Fruit fly (Drosophila melanogaster) whole organism, embryonic: Measurements from ENCODE around the gene CG13314.
A peak's percentile ranks its signal among the peaks of the same experiment; 100 is the strongest.

Source experiments
- CG10366 ChIP-seq: fragments of 200-800 bp; sonication (Bioruptor generic); IDR thresholded peaks from 2 replicates; pipeline ENCODE4 v1.3.6; 2022; ENCODE audit warnings: missing biosample characterization, missing genetic modification characterization
- CG12744 ChIP-seq: fragments of 200-800 bp; sonication (Bioruptor generic); optimal IDR thresholded peaks from 2 replicates; lab custom pipeline; 2016; ENCODE audit warnings: missing biosample characterization, missing genetic modification characterization
- CG14050 ChIP-seq: fragments of 200-800 bp; sonication (Bioruptor generic); IDR thresholded peaks from 3 replicates; pipeline ENCODE4 v1.3.6; 2022; ENCODE audit warnings: missing biosample characterization, missing genetic modification characterization
- CG15601 ChIP-seq: fragments of 200-800 bp; sonication (Bioruptor generic); optimal IDR thresholded peaks from 3 replicates; lab custom pipeline; 2019; ENCODE audit warnings: missing biosample characterization, mild to moderate bottlenecking, missing genetic modification characterization, moderate library complexity
- CG16815 ChIP-seq: fragments of 200-800 bp; sonication (Bioruptor generic); optimal IDR thresholded peaks from 3 replicates; lab custom pipeline; 2017; ENCODE audit warnings: missing biosample characterization, mild to moderate bottlenecking, missing genetic modification characterization
- CG17385 ChIP-seq: fragments of 200-800 bp; sonication (Bioruptor generic); optimal IDR thresholded peaks from 3 replicates; lab custom pipeline; 2018; ENCODE audit warnings: missing biosample characterization, mild to moderate bottlenecking, missing genetic modification characterization
- CG32772 ChIP-seq: fragments of 200-800 bp; sonication (Bioruptor generic); IDR thresholded peaks from 2 replicates; pipeline ENCODE4 v1.3.6; 2022; ENCODE audit warnings: missing biosample characterization, missing genetic modification characterization
- CG3281 ChIP-seq: fragments of 200-800 bp; sonication (Bioruptor generic); optimal IDR thresholded peaks from 3 replicates; lab custom pipeline; 2017; ENCODE audit warnings: missing biosample characterization, mild to moderate bottlenecking, missing genetic modification characterization
- CG3407 ChIP-seq: fragments of 200-800 bp; sonication (Bioruptor generic); optimal IDR thresholded peaks from 2 replicates; lab custom pipeline; 2018; ENCODE audit warnings: missing biosample characterization, mild to moderate bottlenecking, missing genetic modification characterization
- CG6654 ChIP-seq: fragments of 200-800 bp; sonication (Bioruptor generic); optimal IDR thresholded peaks from 2 replicates; lab custom pipeline; 2017; ENCODE audit warnings: missing biosample characterization, mild to moderate bottlenecking, missing genetic modification characterization
- CG7271 ChIP-seq: fragments of 200-800 bp; sonication (Bioruptor generic); optimal IDR thresholded peaks from 2 replicates; lab custom pipeline; 2018; ENCODE audit warnings: missing biosample characterization, mild to moderate bottlenecking, missing genetic modification characterization, moderate library complexity
- CG7556 ChIP-seq: fragments of 200-800 bp; sonication (Bioruptor generic); optimal IDR thresholded peaks from 2 replicates; lab custom pipeline; 2017; ENCODE audit warnings: missing biosample characterization, mild to moderate bottlenecking, missing genetic modification characterization
- CG8388 ChIP-seq: fragments of 200-800 bp; sonication (Bioruptor generic); optimal IDR thresholded peaks from 2 replicates; lab custom pipeline; 2019; ENCODE audit warnings: missing biosample characterization, mild to moderate bottlenecking, missing genetic modification characterization, moderate library complexity
- CG9437 ChIP-seq: fragments of 200-800 bp; sonication (Bioruptor generic); optimal IDR thresholded peaks from 2 replicates; lab custom pipeline; 2018; ENCODE audit warnings: missing biosample characterization, mild to moderate bottlenecking, missing genetic modification characterization
- CG9609 ChIP-seq: fragments of 200-800 bp; sonication (Bioruptor generic); optimal IDR thresholded peaks from 3 replicates; lab custom pipeline; 2016; ENCODE audit warnings: missing biosample characterization, missing genetic modification characterization
- D ChIP-seq, 2 experiments: fragments of 200-800 bp in 1 of 2; fragments of >200 bp in 1 of 2; sonication (Bioruptor generic) in 1 of 2; optimal IDR thresholded peaks; 2 replicates in 1 of 2; 3 replicates in 1 of 2; lab custom pipeline; 2017; ENCODE audit warnings: mild to moderate bottlenecking in 1 of 2, missing biosample characterization in 1 of 2, missing genetic modification characterization in 1 of 2, missing genetic modification reagents in 1 of 2
- D19B ChIP-seq: fragments of 200-800 bp; sonication (Bioruptor generic); optimal IDR thresholded peaks from 2 replicates; lab custom pipeline; 2017; ENCODE audit warnings: missing biosample characterization, mild to moderate bottlenecking, missing genetic modification characterization
- Dbx ChIP-seq: fragments of 200-800 bp; sonication (Bioruptor generic); IDR thresholded peaks from 3 replicates; pipeline ENCODE4 v1.3.6; 2022; ENCODE audit warnings: missing biosample characterization, missing genetic modification characterization
- Deaf1 ChIP-seq: fragments of 200-800 bp; optimal IDR thresholded peaks from 3 replicates; lab custom pipeline; 2019; ENCODE audit warnings: missing biosample characterization, mild to moderate bottlenecking, missing genetic modification characterization, moderate library complexity
- E2f1 ChIP-seq: fragments of 200-800 bp; sonication (Bioruptor generic); IDR thresholded peaks from 2 replicates; pipeline ENCODE4 v1.3.6; 2022; ENCODE audit warnings: missing biosample characterization, missing genetic modification characterization
- Eip74EF ChIP-seq, 2 experiments: fragments of 200-800 bp in 1 of 2; fragments of >200 bp in 1 of 2; sonication (Bioruptor generic) in 1 of 2; optimal IDR thresholded peaks; 2 replicates each; lab custom pipeline; 2017 to 2019; ENCODE audit warnings: missing biosample characterization in 2 of 2, missing genetic modification characterization in 2 of 2, mild to moderate bottlenecking in 1 of 2, moderate library complexity in 1 of 2
- HLH54F ChIP-seq: fragments of 200-800 bp; sonication (Bioruptor generic); optimal IDR thresholded peaks from 3 replicates; lab custom pipeline; 2016; ENCODE audit warnings: missing biosample characterization, missing genetic modification characterization
- HmgD ChIP-seq: fragments of 200-800 bp; sonication (Bioruptor generic); optimal IDR thresholded peaks from 3 replicates; lab custom pipeline; 2016; ENCODE audit warnings: missing biosample characterization, missing genetic modification characterization
- NC2β ChIP-seq: fragments of 200-800 bp; sonication (Bioruptor generic); optimal IDR thresholded peaks from 2 replicates; lab custom pipeline; 2016; ENCODE audit warnings: missing biosample characterization, missing genetic modification characterization
- NFAT ChIP-seq: fragments of 200-800 bp; sonication (Bioruptor generic); IDR thresholded peaks from 2 replicates; pipeline ENCODE4 v1.3.6; 2022; ENCODE audit warnings: missing biosample characterization, missing genetic modification characterization
- Rx ChIP-seq: fragments of 200-800 bp; sonication (Bioruptor generic); IDR thresholded peaks from 2 replicates; pipeline ENCODE4 v1.3.6; 2022; ENCODE audit warnings: missing biosample characterization, missing genetic modification characterization
- Scr ChIP-seq: fragments of 200-800 bp; sonication (Bioruptor generic); IDR thresholded peaks from 2 replicates; pipeline ENCODE4 v1.3.6; 2022; ENCODE audit warnings: missing biosample characterization, missing genetic modification characterization; ENCODE audit not compliant: partially characterized antibody
- Six4 ChIP-seq: fragments of 200-800 bp; sonication (Bioruptor generic); optimal IDR thresholded peaks from 2 replicates; lab custom pipeline; 2016; ENCODE audit warnings: missing biosample characterization, missing genetic modification characterization
- Stat92E ChIP-seq, 3 experiments: fragments of >200 bp in 2 of 3; fragments of 200-800 bp in 1 of 3; sonication (Bioruptor generic) in 1 of 3; optimal IDR thresholded peaks; 2 replicates each; lab custom pipeline; 2017 to 2019; ENCODE audit warnings: missing biosample characterization in 3 of 3, missing genetic modification characterization in 3 of 3, mild to moderate bottlenecking in 1 of 3, moderate library complexity in 1 of 3
- ac ChIP-seq: fragments of 200-800 bp; sonication (Bioruptor generic); optimal IDR thresholded peaks from 3 replicates; lab custom pipeline; 2017; ENCODE audit warnings: missing biosample characterization, mild to moderate bottlenecking, missing genetic modification characterization
- amos ChIP-seq: fragments of 200-800 bp; sonication (Bioruptor generic); IDR thresholded peaks from 2 replicates; pipeline ENCODE4 v1.3.6; 2022; ENCODE audit warnings: missing biosample characterization, missing genetic modification characterization; ENCODE audit not compliant: partially characterized antibody
- bbx ChIP-seq: fragments of 200-800 bp; sonication (Bioruptor generic); IDR thresholded peaks from 2 replicates; pipeline ENCODE4 v1.3.6; 2022; ENCODE audit warnings: missing biosample characterization, missing genetic modification characterization; ENCODE audit not compliant: partially characterized antibody
- cad ChIP-seq: fragments of >200 bp; optimal IDR thresholded peaks from 2 replicates; lab custom pipeline; 2017; ENCODE audit warnings: missing biosample characterization, missing genetic modification characterization
- chn ChIP-seq: fragments of 200-800 bp; sonication (Bioruptor generic); optimal IDR thresholded peaks from 2 replicates; lab custom pipeline; 2016; ENCODE audit warnings: missing biosample characterization, missing genetic modification characterization
- danr ChIP-seq: fragments of 200-800 bp; sonication (Bioruptor generic); IDR thresholded peaks from 2 replicates; pipeline ENCODE4 v1.3.6; 2022; ENCODE audit warnings: missing biosample characterization, missing genetic modification characterization
- fru ChIP-seq: fragments of >200 bp; optimal IDR thresholded peaks from 2 replicates; lab custom pipeline; 2017
- ftz-f1 ChIP-seq: fragments of 200-800 bp; sonication (Bioruptor generic); optimal IDR thresholded peaks from 2 replicates; lab custom pipeline; 2016; ENCODE audit warnings: missing biosample characterization, missing genetic modification characterization
- gcm2 ChIP-seq: fragments of 200-800 bp; sonication (Bioruptor generic); optimal IDR thresholded peaks from 2 replicates; lab custom pipeline; 2016; ENCODE audit warnings: missing biosample characterization, missing genetic modification characterization
- gem ChIP-seq: fragments of 200-800 bp; sonication (Bioruptor generic); optimal IDR thresholded peaks from 2 replicates; lab custom pipeline; 2019; ENCODE audit warnings: missing biosample characterization, mild to moderate bottlenecking, missing genetic modification characterization, moderate library complexity
- inv ChIP-seq: fragments of 200-800 bp; sonication (Bioruptor generic); IDR thresholded peaks from 2 replicates; pipeline ENCODE4 v1.3.6; 2022; ENCODE audit warnings: missing biosample characterization, missing genetic modification characterization; ENCODE audit not compliant: partially characterized antibody
- jing ChIP-seq: fragments of 200-800 bp; sonication (Bioruptor generic); optimal IDR thresholded peaks from 2 replicates; lab custom pipeline; 2018; ENCODE audit warnings: missing biosample characterization, mild to moderate bottlenecking, missing genetic modification characterization
- lbe ChIP-seq: fragments of 200-800 bp; sonication (Bioruptor generic); optimal IDR thresholded peaks from 2 replicates; lab custom pipeline; 2016; ENCODE audit warnings: missing biosample characterization, mild to moderate bottlenecking, missing genetic modification characterization
- lov ChIP-seq, 2 experiments: fragments of 200-800 bp in 1 of 2; fragments of >200 bp in 1 of 2; sonication (Bioruptor generic) in 1 of 2; IDR thresholded peaks in 1 of 2; optimal IDR thresholded peaks in 1 of 2; 2 replicates in 1 of 2; 3 replicates in 1 of 2; pipeline versions ENCODE4 v1.3.6 to Lab custom; 2017 to 2022; ENCODE audit warnings: missing biosample characterization in 1 of 2, missing genetic modification characterization in 1 of 2
- maf-S ChIP-seq: fragments of 200-800 bp; sonication (Bioruptor generic); optimal IDR thresholded peaks from 2 replicates; lab custom pipeline; 2016; ENCODE audit warnings: missing biosample characterization, missing genetic modification characterization
- oc ChIP-seq: fragments of 200-800 bp; sonication (Bioruptor generic); optimal IDR thresholded peaks from 2 replicates; lab custom pipeline; 2018; ENCODE audit warnings: missing biosample characterization, mild to moderate bottlenecking, missing genetic modification characterization, moderate library complexity
- p53 ChIP-seq: fragments of 200-800 bp; sonication (Bioruptor generic); optimal IDR thresholded peaks from 2 replicates; lab custom pipeline; 2016; ENCODE audit warnings: missing biosample characterization, missing genetic modification characterization
- pb ChIP-seq: fragments of 200-800 bp; sonication (Bioruptor generic); optimal IDR thresholded peaks from 3 replicates; lab custom pipeline; 2016; ENCODE audit warnings: missing biosample characterization, missing genetic modification characterization
- stwl ChIP-seq: fragments of 200-800 bp; sonication (Bioruptor generic); optimal IDR thresholded peaks from 3 replicates; lab custom pipeline; 2018; ENCODE audit warnings: missing biosample characterization, mild to moderate bottlenecking, missing genetic modification characterization, moderate library complexity
- wdn ChIP-seq: fragments of 200-800 bp; sonication (Bioruptor generic); IDR thresholded peaks from 2 replicates; pipeline ENCODE4 v1.3.6; 2022; ENCODE audit warnings: missing biosample characterization, missing genetic modification characterization
- wor ChIP-seq: fragments of 200-800 bp; sonication (Bioruptor generic); IDR thresholded peaks from 2 replicates; pipeline ENCODE4 v1.3.6; 2022; ENCODE audit warnings: missing biosample characterization, missing genetic modification characterization

The CG13314 gene

dm6 chr3L:9004788-9005246, 23.2 kb downstream of the CG13314 start, which contains the start of gene Doc3 (continued):
- TF ChIP-seq E2f1 (no peak), CG17385 (GFP tag; lab: Kevin White, UChicago) (no peak), ftz-f1 (GFP tag; lab: Kevin White, UChicago) (peak; percentile 85), lov (optimal IDR thresholded peaks at IDR 0.05; lab: Kevin White, UChicago) (no peak), lov (GFP tag; IDR thresholded peaks at IDR 0.05; lab: Robert Waterston, UW) (0 out of 3 replicates have a peak, but pooled peaks have one; percentile 28), Six4 (GFP tag; lab: Kevin White, UChicago) (no peak), danr (no peak), maf-S (GFP tag; lab: Kevin White, UChicago) (no peak), CG8388 (GFP tag; lab: Kevin White, UChicago) (no peak), inv (GFP tag; lab: Robert Waterston, UW) (no peak), CG3407 (GFP tag; lab: Kevin White, UChicago) (no peak), CG9437 (peak; percentile 27), amos (GFP tag; lab: Robert Waterston, UW) (0 out of 2 replicates have a peak, but pooled peaks have one; percentile 7), Deaf1 (peak; percentile 53), CG12744 (no peak), CG16815 (GFP tag; lab: Kevin White, UChicago) (no peak), NFAT (no peak), Rx (GFP tag; lab: Robert Waterston, UW) (no peak), CG32772 (no peak), NC2β (GFP tag; lab: Kevin White, UChicago) (no peak), CG10366 (GFP tag; lab: Robert Waterston, UW) (no peak), HLH54F (GFP tag; lab: Kevin White, UChicago) (no peak), oc (peak; percentile 59), bbx (GFP tag; lab: Robert Waterston, UW) (0 out of 2 replicates have a peak, but pooled peaks have one; percentile 36), D19B (GFP tag; lab: Kevin White, UChicago) (no peak), chn (GFP tag; lab: Kevin White, UChicago) (no peak), wor (GFP tag; lab: Robert Waterston, UW) (no peak), p53 (GFP tag; lab: Kevin White, UChicago) (no peak), gcm2 (GFP tag; lab: Kevin White, UChicago) (no peak), CG7271 (tag; lab: Kevin White, UChicago) (no peak), Dbx (GFP tag; lab: Robert Waterston, UW) (no peak), wdn (GFP tag; lab: Robert Waterston, UW) (no peak), jing (GFP tag; lab: Kevin White, UChicago) (no peak), Scr (peak; percentile 35; the same call in 1 of the 2 replicates), HmgD (GFP tag; lab: Kevin White, UChicago) (no peak), CG9609 (GFP tag; lab: Kevin White, UChicago) (no peak), cad (GFP tag; lab: Kevin White, UChicago) (no peak), gem (tag; lab: Kevin White, UChicago) (no peak), fru (lab: Kevin White, UChicago) (no peak), CG14050 (no peak), Stat92E (GFP tag; optimal IDR thresholded peaks at IDR 0.05; lab: Kevin White, UChicago) (peak in 1 of 3 experiments; percentile 97), D (optimal IDR thresholded peaks at IDR 0.05; lab: Kevin White, UChicago) (no peak), D (GFP tag; optimal IDR thresholded peaks at IDR 0.05; lab: Kevin White, UChicago) (no peak), Eip74EF (GFP tag; optimal IDR thresholded peaks at IDR 0.05; lab: Kevin White, UChicago) (no peak), lbe (no peak), pb (GFP tag; lab: Kevin White, UChicago) (no peak), CG3281 (GFP tag; lab: Kevin White, UChicago) (no peak), CG7556 (no peak), CG15601 (tag; lab: Kevin White, UChicago) (no peak), stwl (no peak), ac (GFP tag; lab: Kevin White, UChicago) (no peak), CG6654 (GFP tag; lab: Kevin White, UChicago) (no peak)
